Worm (Caenorhabditis elegans): ENCODE measurements around the gene str-56.

- no peak for TF ChIP-seq skn-1 (tag; optimal IDR thresholded peaks at IDR 0.05)
- no peak for TF ChIP-seq efl-1 (optimal IDR thresholded peaks at IDR 0.05)
- TF ChIP-seq efl-1 (GFP tag; optimal IDR thresholded peaks at IDR 0.05 in 1 of 2) = no peak
- TF ChIP-seq lin-13 (GFP tag; optimal IDR thresholded peaks at IDR 0.05) = no peak
These were observed 20.3 kb downstream of the str-56 start, which contains the start of gene T06C12.11 for ce11 chrV:15892696-15893095.

Data from whole organism, L1 larva.